Fruit fly (Drosophila melanogaster): Measurements from ENCODE around the gene Hira.

Hira gene

dm6 chrX:7710439-7711154 lies 11.3 kb upstream of the Hira start (continued):
- TF ChIP-seq CG15601 (tag; optimal IDR thresholded peaks at IDR 0.05) (no peak), salm (tag; optimal IDR thresholded peaks at IDR 0.05) (no peak), CG12744 (GFP tag; optimal IDR thresholded peaks at IDR 0.05) (no peak), CG7271 (tag; optimal IDR thresholded peaks at IDR 0.05) (no peak), CG18764 (GFP tag; optimal IDR thresholded peaks at IDR 0.05) (peak; percentile 5), fru (optimal IDR thresholded peaks at IDR 0.05) (no peak), CG12659 (GFP tag; optimal IDR thresholded peaks at IDR 0.05) (peak; percentile 4), CG11560 (tag; IDR thresholded peaks at IDR 0.05) (peak; percentile 35; the same call in 1 of the 3 replicates), CG8944 (GFP tag; optimal IDR thresholded peaks at IDR 0.05) (peak; percentile 45), Ets97D (GFP tag; optimal IDR thresholded peaks at IDR 0.05) (peak; percentile 51), crol (GFP tag; IDR thresholded peaks at IDR 0.05) (no peak), CG11398 (GFP tag; optimal IDR thresholded peaks at IDR 0.05) (no peak), nmo (GFP tag; optimal IDR thresholded peaks at IDR 0.05) (peak; percentile 37), Spps (tag; optimal IDR thresholded peaks at IDR 0.05) (no peak), CG8281 (tag; optimal IDR thresholded peaks at IDR 0.05) (no peak), ftz-f1 (GFP tag; optimal IDR thresholded peaks at IDR 0.05) (peak; percentile 53), CG3065 (GFP tag; optimal IDR thresholded peaks at IDR 0.05) (no peak), CG11456 (GFP tag; IDR thresholded peaks at IDR 0.05) (peak; percentile 74; the same call in 2 of the 3 replicates), gcm (GFP tag; optimal IDR thresholded peaks at IDR 0.05) (peak; percentile 25), CG4328 (GFP tag; optimal IDR thresholded peaks at IDR 0.05) (no peak), HLHmδ (GFP tag; optimal IDR thresholded peaks at IDR 0.05) (no peak), CG17802 (tag; optimal IDR thresholded peaks at IDR 0.05) (no peak), Hr51 (GFP tag; optimal IDR thresholded peaks at IDR 0.05) (peak in 1 of 2 experiments; percentile 24), dm (GFP tag; optimal IDR thresholded peaks at IDR 0.05) (peak; percentile 37), CG10267 (tag; optimal IDR thresholded peaks at IDR 0.05) (peak; percentile 56), tup (GFP tag; optimal IDR thresholded peaks at IDR 0.05) (no peak), ttk (GFP tag; IDR thresholded peaks at IDR 0.05) (no peak), Jarid2 (GFP tag; optimal IDR thresholded peaks at IDR 0.05) (no peak), da (GFP tag; optimal IDR thresholded peaks at IDR 0.05) (no peak), btn (GFP tag; optimal IDR thresholded peaks at IDR 0.05) (no peak), p53 (GFP tag; optimal IDR thresholded peaks at IDR 0.05) (peak; percentile 27), CG6689 (GFP tag; IDR thresholded peaks at IDR 0.05) (no peak), Dll (GFP tag; IDR thresholded peaks at IDR 0.05; ENCODE audit: partially characterized antibody) (no peak), zfh1 (GFP tag; IDR thresholded peaks at IDR 0.05) (no peak), odd (GFP tag; optimal IDR thresholded peaks at IDR 0.05) (no peak), CG1529 (GFP tag; optimal IDR thresholded peaks at IDR 0.05) (no peak), CG14667 (GFP tag; IDR thresholded peaks at IDR 0.05) (no peak), so (GFP tag; IDR thresholded peaks at IDR 0.05) (no peak), CG15011 (GFP tag; optimal IDR thresholded peaks at IDR 0.05) (no peak), CG1233 (GFP tag; optimal IDR thresholded peaks at IDR 0.05) (no peak), Ada2b (GFP tag; IDR thresholded peaks at IDR 0.05) (no peak; the same call in 1 of the 2 replicates), CG33557 (GFP tag; optimal IDR thresholded peaks at IDR 0.05) (no peak), stc (GFP tag; IDR thresholded peaks at IDR 0.05) (no peak), CG14014 (GFP tag; IDR thresholded peaks at IDR 0.05) (no peak), CG9727 (GFP tag; optimal IDR thresholded peaks at IDR 0.05) (no peak), Hand (GFP tag; optimal IDR thresholded peaks at IDR 0.05) (no peak), abd-A (tag; optimal IDR thresholded peaks at IDR 0.05) (peak; percentile 60), Hsf (GFP tag; optimal IDR thresholded peaks at IDR 0.05) (peak; percentile 45), luna (GFP tag; optimal IDR thresholded peaks at IDR 0.05) (no peak), CG17612 (GFP tag; IDR thresholded peaks at IDR 0.05) (no peak)
